Fruit fly (Drosophila melanogaster): ENCODE data around the gene CG4119.

The CG4119 gene

dm6 chrX:5699824-5700498 is 34.1 kb downstream of the CG4119 start (continued):
- TF ChIP-seq CG17568 (GFP tag; optimal IDR thresholded peaks at IDR 0.05): no peak
- TF ChIP-seq CG34422 (GFP tag; IDR thresholded peaks at IDR 0.05): no peak
- TF ChIP-seq lbe (GFP tag; optimal IDR thresholded peaks at IDR 0.05): peak; percentile 46
- peak; percentile 2 for TF ChIP-seq maf-S (GFP tag; optimal IDR thresholded peaks at IDR 0.05)
- TF ChIP-seq CG3065 (GFP tag; optimal IDR thresholded peaks at IDR 0.05): no peak
- peak; percentile 11 for TF ChIP-seq HmgZ (tag; optimal IDR thresholded peaks at IDR 0.05)
- peak; percentile 57 for TF ChIP-seq CG10366 (GFP tag; IDR thresholded peaks at IDR 0.05)
- TF ChIP-seq CG9215 (GFP tag; IDR thresholded peaks at IDR 0.05): no peak
- no peak for TF ChIP-seq Dfd (GFP tag; optimal IDR thresholded peaks at IDR 0.05)
- no peak for TF ChIP-seq dan (GFP tag; IDR thresholded peaks at IDR 0.05)
- TF ChIP-seq CG8281 (tag; optimal IDR thresholded peaks at IDR 0.05): peak; percentile 22
- TF ChIP-seq CG11696 (GFP tag; IDR thresholded peaks at IDR 0.05): no peak
- no peak for TF ChIP-seq vnd (GFP tag; IDR thresholded peaks at IDR 0.05; ENCODE audit: partially characterized antibody)
- peak; percentile 74 for TF ChIP-seq CG18262 (tag; optimal IDR thresholded peaks at IDR 0.05)
- no peak for TF ChIP-seq CG31365 (tag; optimal IDR thresholded peaks at IDR 0.05)
- no peak for TF ChIP-seq CG10959 (GFP tag; IDR thresholded peaks at IDR 0.05)
- peak; percentile 4 for TF ChIP-seq Myb (GFP tag; optimal IDR thresholded peaks at IDR 0.05)
- peak; percentile 50 for TF ChIP-seq CG10147 (GFP tag; optimal IDR thresholded peaks at IDR 0.05)
- peak; percentile 54; the same call in 1 of the 3 replicates for TF ChIP-seq zfh1 (GFP tag; IDR thresholded peaks at IDR 0.05)
- 0 out of 3 replicates have a peak, but pooled peaks have one; percentile 36 for TF ChIP-seq Dbx (GFP tag; IDR thresholded peaks at IDR 0.05)
- peak; percentile 7 for TF ChIP-seq CG18011 (GFP tag; optimal IDR thresholded peaks at IDR 0.05)
- TF ChIP-seq mam (GFP tag; optimal IDR thresholded peaks at IDR 0.05): peak; percentile 46
- TF ChIP-seq lola (GFP tag; optimal IDR thresholded peaks at IDR 0.05): peak in 1 of 3 experiments; percentile 45
- TF ChIP-seq CG4730 (GFP tag; IDR thresholded peaks at IDR 0.05): no peak
- peak; percentile 75 for TF ChIP-seq Blimp-1 (GFP tag; optimal IDR thresholded peaks at IDR 0.05)
- TF ChIP-seq CG17912 (GFP tag; optimal IDR thresholded peaks at IDR 0.05): no peak
- peak; percentile 52 for TF ChIP-seq ewg (GFP tag; optimal IDR thresholded peaks at IDR 0.05)
- TF ChIP-seq Fer3 (tag; optimal IDR thresholded peaks at IDR 0.05): peak; percentile 43
- TF ChIP-seq CG15011 (GFP tag; optimal IDR thresholded peaks at IDR 0.05): peak; percentile 39
- TF ChIP-seq Jarid2 (GFP tag; optimal IDR thresholded peaks at IDR 0.05): no peak
- TF ChIP-seq ap (GFP tag; IDR thresholded peaks at IDR 0.05): peak; percentile 69
- peak; percentile 29; the same call in 1 of the 3 replicates for TF ChIP-seq CG14050 (GFP tag; IDR thresholded peaks at IDR 0.05)
- TF ChIP-seq gce (GFP tag; IDR thresholded peaks at IDR 0.05): no peak
- no peak for TF ChIP-seq CG6791 (GFP tag; IDR thresholded peaks at IDR 0.05; ENCODE audit: partially characterized antibody)
- no peak for TF ChIP-seq Atf-2 (GFP tag; optimal IDR thresholded peaks at IDR 0.05)
- no peak for TF ChIP-seq onecut (GFP tag; IDR thresholded peaks at IDR 0.05)
- no peak for TF ChIP-seq HLHmδ (GFP tag; optimal IDR thresholded peaks at IDR 0.05)
- TF ChIP-seq CG7745 (tag; optimal IDR thresholded peaks at IDR 0.05): no peak
- no peak for TF ChIP-seq emc (GFP tag; optimal IDR thresholded peaks at IDR 0.05)
- TF ChIP-seq Sin3A (optimal IDR thresholded peaks at IDR 0.05): no peak
- no peak for TF ChIP-seq ac (GFP tag; optimal IDR thresholded peaks at IDR 0.05)
- TF ChIP-seq CG8089 (GFP tag; optimal IDR thresholded peaks at IDR 0.05): no peak
- TF ChIP-seq CG7963 (GFP tag; IDR thresholded peaks at IDR 0.05; ENCODE audit: partially characterized antibody): no peak
- TF ChIP-seq Antp (GFP tag; optimal IDR thresholded peaks at IDR 0.05): peak; percentile 21
- no peak for TF ChIP-seq Sry-β (GFP tag; optimal IDR thresholded peaks at IDR 0.05)
- TF ChIP-seq wek (GFP tag; optimal IDR thresholded peaks at IDR 0.05): no peak
- peak; percentile 52; the same call in 2 of the 3 replicates for TF ChIP-seq CG11695 (GFP tag; IDR thresholded peaks at IDR 0.05)
- TF ChIP-seq CG3726 (GFP tag; IDR thresholded peaks at IDR 0.05): peak; percentile 33; the same call in 1 of the 3 replicates
- TF ChIP-seq CG1024 (GFP tag; IDR thresholded peaks at IDR 0.05): peak; percentile 43; the same call in 1 of the 2 replicates
- no peak for TF ChIP-seq CG9797 (GFP tag; optimal IDR thresholded peaks at IDR 0.05)

Measured in whole organism, embryonic.